Worm (Caenorhabditis elegans): Measurements from ENCODE around the gene odr-3.

DNA sequence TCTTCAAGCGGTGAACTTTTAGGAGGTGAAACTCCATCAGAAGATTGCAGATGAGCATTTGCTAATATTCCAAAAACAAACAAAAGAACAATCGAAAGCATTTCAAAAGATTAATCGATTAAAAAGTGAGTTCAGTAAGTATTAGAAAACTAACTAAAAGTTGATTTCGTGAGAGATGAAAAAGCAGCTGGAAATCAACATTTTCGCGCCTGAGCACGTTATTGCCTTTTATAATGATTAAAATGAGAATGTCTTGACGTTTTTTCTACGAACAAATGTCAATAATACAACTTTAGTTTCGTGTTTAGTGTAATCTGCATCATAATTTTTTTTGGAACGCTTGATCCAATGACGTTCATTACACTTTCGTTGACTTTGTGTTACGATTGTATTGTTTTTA, 51.5 kb downstream of the odr-3 start, which contains the start of gene F57B1.9:
- TF ChIP-seq him-1 (tag; optimal IDR thresholded peaks at IDR 0.05) (no peak), dao-5 (tag; optimal IDR thresholded peaks at IDR 0.05) (no peak)

Data from whole organism, L4/young adult.